Worm (Caenorhabditis elegans) whole organism, early embryonic: ENCODE results near the gene dph-5.

Experiments used
- ama-1 ChIP-seq: fragments of 150-350 bp; optimal IDR thresholded peaks from 2 replicates; lab custom pipeline; 2014
- ceh-36 ChIP-seq: sonication (generic microtip); optimal IDR thresholded peaks from 2 replicates; lab custom pipeline; 2016; ENCODE audit warnings: missing genetic modification characterization, inconsistent platforms, missing compliant biosample characterization
- ets-7 ChIP-seq: sonication (generic microtip); optimal IDR thresholded peaks from 2 replicates; lab custom pipeline; 2016; ENCODE audit warnings: missing genotype, missing genetic modification characterization, missing compliant biosample characterization
- hmbx-1 ChIP-seq: sonication (generic microtip); optimal IDR thresholded peaks from 2 replicates; lab custom pipeline; 2016; ENCODE audit warnings: mild to moderate bottlenecking, missing genetic modification characterization, missing compliant biosample characterization
- hmg-4 ChIP-seq: fragments of 200-800 bp; sonication (Bioruptor generic); optimal IDR thresholded peaks from 2 replicates; lab custom pipeline; 2018; ENCODE audit warnings: mild to moderate bottlenecking, missing genetic modification characterization, missing compliant biosample characterization
- hnd-1 ChIP-seq: sonication (generic microtip); optimal IDR thresholded peaks from 2 replicates; lab custom pipeline; 2016; ENCODE audit warnings: missing genetic modification characterization, missing compliant biosample characterization
- pes-1 ChIP-seq: fragments of 200-800 bp; sonication (Bioruptor generic); IDR thresholded peaks from 2 replicates; pipeline ENCODE4 v1.3.6; 2022; ENCODE audit warnings: missing genetic modification reagents, missing genetic modification characterization, missing compliant biosample characterization
- scrt-1 ChIP-seq: fragments of 200-800 bp; sonication (Bioruptor generic); IDR thresholded peaks from 2 replicates; pipeline ENCODE4 v1.3.6; 2022; ENCODE audit warnings: missing genetic modification characterization, missing compliant biosample characterization
- tbx-37 ChIP-seq: fragments of 200-800 bp; sonication (Bioruptor generic); conservative IDR thresholded peaks from 2 replicates; pipeline ENCODE4 v1.3.6; 2022; ENCODE audit warnings: missing genetic modification reagents, missing genetic modification characterization, missing compliant biosample characterization

DNA sequence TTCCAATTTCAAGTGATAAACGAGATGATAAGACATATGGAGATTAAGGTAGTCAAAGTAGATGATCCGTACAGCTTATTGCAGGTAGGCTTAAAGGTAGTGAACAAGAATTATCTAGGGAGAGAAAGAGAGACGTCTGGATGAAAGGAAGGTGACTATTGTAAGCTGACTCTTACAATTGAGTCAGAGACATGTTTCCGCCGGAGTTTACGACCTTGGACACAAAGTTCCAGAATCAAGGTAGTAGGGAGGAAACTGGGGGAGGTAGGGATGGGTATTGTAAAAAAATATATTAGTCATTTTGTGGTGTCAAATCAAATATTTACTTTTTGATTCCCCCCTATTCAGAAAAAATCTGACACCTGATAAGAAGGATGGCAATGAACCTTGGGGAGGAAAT lies 42.4 kb downstream of the dph-5 start:
- TF ChIP-seq hmg-4 (no peak), tbx-37 (GFP tag; lab: Robert Waterston, UW) (no peak), ama-1 (lab: Kevin White, UChicago) (no peak), ets-7 (tag; lab: Kevin White, UChicago) (no peak), hmbx-1 (tag; lab: Kevin White, UChicago) (no peak), scrt-1 (GFP tag; lab: Robert Waterston, UW) (no peak), hnd-1 (tag; lab: Kevin White, UChicago) (no peak), ceh-36 (no peak), pes-1 (GFP tag; lab: Robert Waterston, UW) (no peak)
